Worm (Caenorhabditis elegans) whole organism, dauer: ENCODE data around the gene srt-49.

Source experiments
- unc-62 ChIP-seq: sonication (generic microtip); optimal IDR thresholded peaks from 2 replicates; lab custom pipeline; 2017; ENCODE audit warnings: missing biosample characterization, missing genetic modification reagents, missing genetic modification characterization

Gene srt-49

ce11 chrIV:15068818-15069217 is 29.4 kb downstream of the srt-49 start, which contains the start of gene srt-48:
srt-48 (minus strand) TSS chrIV:15068918.
- no peak for TF ChIP-seq unc-62 (GFP tag; lab: Kevin White, UChicago)

ce11 chrIV:15065653-15066052 is 32.5 kb downstream of the srt-49 start, which contains the start of gene Y41E3.18:
Y41E3.18 (minus strand) TSS chrIV:15065753.
- TF ChIP-seq unc-62 (GFP tag; lab: Kevin White, UChicago), result no peak

- TF ChIP-seq unc-62 (GFP tag; lab: Kevin White, UChicago), result no peak
Measured at ce11 chrIV:15063789-15064188, 34.4 kb downstream of the srt-49 start.

- TF ChIP-seq unc-62 (GFP tag; lab: Kevin White, UChicago), result no peak
Measured at ce11 chrIV:15057994-15058393, 40.2 kb downstream of the srt-49 start, which contains the start of gene Y41E3.13. Y41E3.13 (plus strand) TSS chrIV:15058294.

ce11 chrIV:15056081-15056586 is 42.1 kb downstream of the srt-49 start, which contains the start of gene Y41E3.19:
Y41E3.19 (plus strand) TSS chrIV:15056131.
- TF ChIP-seq unc-62 (GFP tag; lab: Kevin White, UChicago), result no peak

ce11 chrIV:15053271-15053670 is 44.9 kb downstream of the srt-49 start, which contains the start of gene srt-47:
srt-47 (minus strand) TSS chrIV:15053371.
- no peak for TF ChIP-seq unc-62 (GFP tag; lab: Kevin White, UChicago)

ce11 chrIV:15051045-15051444 is 47.1 kb downstream of the srt-49 start:
- no peak for TF ChIP-seq unc-62 (GFP tag; lab: Kevin White, UChicago)

- TF ChIP-seq unc-62 (GFP tag; lab: Kevin White, UChicago), result no peak
Measured at ce11 chrIV:15049288-15050094, 48.7 kb downstream of the srt-49 start.

ce11 chrIV:15046162-15046561 is 52.0 kb downstream of the srt-49 start:
- no peak for TF ChIP-seq unc-62 (GFP tag; lab: Kevin White, UChicago)
